Fruit fly (Drosophila melanogaster): ENCODE measurements around the gene GILT1.
A peak's percentile ranks its signal among the peaks of the same experiment; 100 is the strongest.

Gene GILT1

dm6 chr3R:13433623-13434022 is 32.0 kb upstream of the GILT1 start (continued):
- TF ChIP-seq CG1233 (GFP tag; optimal IDR thresholded peaks at IDR 0.05) (peak; percentile 55), zfh1 (GFP tag; IDR thresholded peaks at IDR 0.05) (peak; percentile 62; the same call in 2 of the 3 replicates), sr (GFP tag; IDR thresholded peaks at IDR 0.05) (0 out of 3 replicates have a peak, but pooled peaks have one; percentile 7), CG11695 (GFP tag; IDR thresholded peaks at IDR 0.05) (peak; percentile 86), zfh2 (GFP tag; optimal IDR thresholded peaks at IDR 0.05) (peak; percentile 31), CG14667 (GFP tag; IDR thresholded peaks at IDR 0.05) (no peak), CHES-1-like (GFP tag; optimal IDR thresholded peaks at IDR 0.05) (peak; percentile 56), abd-A (tag; optimal IDR thresholded peaks at IDR 0.05) (no peak), lab (GFP tag; optimal IDR thresholded peaks at IDR 0.05) (peak; percentile 82), hth (optimal IDR thresholded peaks at IDR 0.05) (no peak), insv (GFP tag; optimal IDR thresholded peaks at IDR 0.05) (peak in 1 of 2 experiments; percentile 24), Sry-δ (GFP tag; optimal IDR thresholded peaks at IDR 0.05) (no peak), pb (GFP tag; optimal IDR thresholded peaks at IDR 0.05) (no peak), fu2 (GFP tag; optimal IDR thresholded peaks at IDR 0.05) (peak; percentile 20), fd96Cb (tag; optimal IDR thresholded peaks at IDR 0.05) (peak; percentile 53), CG10209 (GFP tag; optimal IDR thresholded peaks at IDR 0.05) (peak; percentile 84), CG8388 (GFP tag; optimal IDR thresholded peaks at IDR 0.05) (peak; percentile 81), CG7556 (GFP tag; optimal IDR thresholded peaks at IDR 0.05) (peak; percentile 84), dan (GFP tag; IDR thresholded peaks at IDR 0.05) (no peak), Max (GFP tag; optimal IDR thresholded peaks at IDR 0.05) (peak; percentile 41), ftz-f1 (GFP tag; optimal IDR thresholded peaks at IDR 0.05) (no peak), ara (GFP tag; IDR thresholded peaks at IDR 0.05) (peak; percentile 71), ken (GFP tag; IDR thresholded peaks at IDR 0.05) (peak; percentile 28; the same call in 1 of the 3 replicates), E2f1 (GFP tag; IDR thresholded peaks at IDR 0.05) (peak; percentile 63), wdn (GFP tag; IDR thresholded peaks at IDR 0.05) (peak; percentile 48; the same call in 1 of the 2 replicates), MESR4 (GFP tag; optimal IDR thresholded peaks at IDR 0.05) (peak; percentile 19), Camta (GFP tag; optimal IDR thresholded peaks at IDR 0.05) (peak; percentile 61), ash1 (GFP tag; optimal IDR thresholded peaks at IDR 0.05) (no peak), CG14860 (GFP tag; IDR thresholded peaks at IDR 0.05; ENCODE audit: partially characterized antibody) (no peak), Jarid2 (GFP tag; optimal IDR thresholded peaks at IDR 0.05) (peak; percentile 2), org-1 (GFP tag; optimal IDR thresholded peaks at IDR 0.05) (peak; percentile 81), eyg (GFP tag; optimal IDR thresholded peaks at IDR 0.05) (no peak), CG15601 (tag; optimal IDR thresholded peaks at IDR 0.05) (peak; percentile 85), CG8281 (tag; optimal IDR thresholded peaks at IDR 0.05) (peak; percentile 60), pfk (GFP tag; optimal IDR thresholded peaks at IDR 0.05) (no peak), CG15011 (GFP tag; optimal IDR thresholded peaks at IDR 0.05) (peak; percentile 51), Gsc (GFP tag; IDR thresholded peaks at IDR 0.05) (no peak), CG7987 (GFP tag; optimal IDR thresholded peaks at IDR 0.05) (no peak), CG17802 (tag; optimal IDR thresholded peaks at IDR 0.05) (peak; percentile 16), prd (optimal IDR thresholded peaks at IDR 0.05) (no peak), prd (GFP tag; IDR thresholded peaks at IDR 0.05) (peak; percentile 62), CG13287 (GFP tag; IDR thresholded peaks at IDR 0.05; ENCODE audit: partially characterized antibody) (no peak), Dip2 (GFP tag; IDR thresholded peaks at IDR 0.05) (no peak), jumu (GFP tag; optimal IDR thresholded peaks at IDR 0.05) (no peak), nerfin-1 (tag; optimal IDR thresholded peaks at IDR 0.05) (peak; percentile 74), B-H2 (GFP tag; optimal IDR thresholded peaks at IDR 0.05) (peak; percentile 21), Rfx (GFP tag; IDR thresholded peaks at IDR 0.05) (peak; percentile 75), CG4424 (GFP tag; optimal IDR thresholded peaks at IDR 0.05) (peak; percentile 73), pzg (GFP tag; optimal IDR thresholded peaks at IDR 0.05) (no peak), sens (GFP tag) (peak; percentile 97), chif (GFP tag; optimal IDR thresholded peaks at IDR 0.05) (peak; percentile 8 to 51), CG14050 (GFP tag; IDR thresholded peaks at IDR 0.05) (peak; percentile 85)
